Fruit fly (Drosophila melanogaster) whole organism, pupa: Measurements from ENCODE around the gene CG4613.

Source experiments
- CG10348 ChIP-seq: fragments of 200-800 bp; sonication (Bioruptor generic); IDR thresholded peaks from 2 replicates; pipeline ENCODE4 v1.3.6; 2022; ENCODE audit warnings: missing biosample characterization, missing genetic modification characterization
- CG12605 ChIP-seq: fragments of 200-800 bp; sonication (Bioruptor generic); IDR thresholded peaks from 2 replicates; pipeline ENCODE4 v1.3.6; 2022; ENCODE audit warnings: missing biosample characterization, missing genetic modification characterization
- CG13204 ChIP-seq: fragments of 200-800 bp; sonication (Bioruptor generic); optimal IDR thresholded peaks from 2 replicates; lab custom pipeline; 2018; ENCODE audit warnings: missing biosample characterization, mild to moderate bottlenecking, missing genetic modification characterization, moderate library complexity
- CG14655 ChIP-seq: fragments of 200-800 bp; sonication (Bioruptor generic); optimal IDR thresholded peaks from 3 replicates; lab custom pipeline; 2017; ENCODE audit warnings: mild to moderate bottlenecking, missing biosample characterization, missing genetic modification reagents, missing genetic modification characterization
- CG15710 ChIP-seq: fragments of 200-800 bp; sonication (Bioruptor generic); optimal IDR thresholded peaks from 2 replicates; lab custom pipeline; 2018; ENCODE audit warnings: missing biosample characterization, mild to moderate bottlenecking, missing genetic modification characterization, moderate library complexity
- CG17806 ChIP-seq: fragments of 200-800 bp; sonication (Bioruptor generic); optimal IDR thresholded peaks from 2 replicates; lab custom pipeline; 2018; ENCODE audit warnings: missing biosample characterization, mild to moderate bottlenecking, missing genetic modification characterization, moderate library complexity
- CG32121 ChIP-seq: fragments of 200-800 bp; sonication (Bioruptor generic); IDR thresholded peaks from 2 replicates; pipeline ENCODE4 v1.3.6; 2022; ENCODE audit warnings: missing biosample characterization, missing genetic modification characterization
- CG34367 ChIP-seq: fragments of 200-800 bp; sonication (Bioruptor generic); optimal IDR thresholded peaks from 2 replicates; lab custom pipeline; 2018; ENCODE audit warnings: missing biosample characterization, mild to moderate bottlenecking, missing genetic modification characterization
- CG4496 ChIP-seq: fragments of 200-800 bp; sonication (Bioruptor generic); IDR thresholded peaks from 3 replicates; pipeline ENCODE4 v1.3.6; 2022; ENCODE audit warnings: missing biosample characterization, missing genetic modification characterization
- CG8159 ChIP-seq: fragments of 200-800 bp; sonication (Bioruptor generic); optimal IDR thresholded peaks from 3 replicates; lab custom pipeline; 2018; ENCODE audit warnings: missing biosample characterization, mild to moderate bottlenecking, missing genetic modification characterization, moderate library complexity
- CG8301 ChIP-seq: fragments of 200-800 bp; sonication (Bioruptor generic); optimal IDR thresholded peaks from 2 replicates; lab custom pipeline; 2018; ENCODE audit warnings: missing biosample characterization, mild to moderate bottlenecking, missing genetic modification characterization
- CG9948 ChIP-seq: fragments of 200-800 bp; sonication (Bioruptor generic); optimal IDR thresholded peaks from 2 replicates; lab custom pipeline; 2018; ENCODE audit warnings: missing biosample characterization, mild to moderate bottlenecking, missing genetic modification characterization, moderate library complexity
- D1 ChIP-seq: fragments of 200-800 bp; sonication (Bioruptor generic); optimal IDR thresholded peaks from 2 replicates; lab custom pipeline; 2018; ENCODE audit warnings: missing biosample characterization, mild to moderate bottlenecking, missing genetic modification characterization, moderate library complexity
- EcR ChIP-seq: fragments of 200-800 bp; sonication (Bioruptor generic); optimal IDR thresholded peaks from 3 replicates; lab custom pipeline; 2019; ENCODE audit warnings: missing biosample characterization, missing genetic modification characterization, mild to moderate bottlenecking, moderate library complexity, missing genetic modification reagents
- Ets98B ChIP-seq: fragments of 200-800 bp; sonication (Bioruptor generic); IDR thresholded peaks from 2 replicates; pipeline ENCODE4 v1.3.6; 2022; ENCODE audit warnings: missing biosample characterization, missing genetic modification characterization
- Pif1A ChIP-seq: fragments of 200-800 bp; sonication (Bioruptor generic); optimal IDR thresholded peaks from 3 replicates; lab custom pipeline; 2016; ENCODE audit warnings: missing biosample characterization, missing genetic modification characterization
- Pif1B ChIP-seq: fragments of 200-800 bp; sonication (Bioruptor generic); optimal IDR thresholded peaks from 3 replicates; lab custom pipeline; 2016; ENCODE audit warnings: missing biosample characterization, missing genetic modification characterization
- Snoo ChIP-seq: fragments of 200-800 bp; sonication (Bioruptor generic); optimal IDR thresholded peaks from 3 replicates; lab custom pipeline; 2017; ENCODE audit warnings: missing biosample characterization, mild to moderate bottlenecking, missing genetic modification characterization, inconsistent platforms
- fd96Ca ChIP-seq: fragments of 200-800 bp; sonication (Bioruptor generic); IDR thresholded peaks from 3 replicates; pipeline ENCODE4 v1.3.6; 2022; ENCODE audit warnings: missing biosample characterization, missing genetic modification characterization
- gl ChIP-seq: fragments of 200-800 bp; sonication (Bioruptor generic); optimal IDR thresholded peaks from 2 replicates; lab custom pipeline; 2018; ENCODE audit warnings: missing biosample characterization, mild to moderate bottlenecking, missing genetic modification characterization
- rn ChIP-seq: fragments of 200-800 bp; sonication (Bioruptor generic); IDR thresholded peaks from 2 replicates; pipeline ENCODE4 v1.3.6; 2022; ENCODE audit warnings: missing biosample characterization, missing genetic modification characterization

Gene CG4613

dm6 chr3L:14555052-14555451 lies 33.6 kb upstream of the CG4613 start:
- TF ChIP-seq gl (tag; lab: Kevin White, UChicago) (no peak), Pif1B (GFP tag; lab: Kevin White, UChicago) (no peak), CG13204 (GFP tag; lab: Kevin White, UChicago) (peak; percentile 2), Snoo (no peak)
- TF ChIP-seq, all 21 proteins: peak for 1

dm6 chr3L:14553891-14554303 lies 32.4 kb upstream of the CG4613 start:
- TF ChIP-seq CG14655 (GFP tag; lab: Kevin White, UChicago) (no peak), CG34367 (tag; lab: Kevin White, UChicago) (no peak), D1 (no peak), CG15710 (tag; lab: Kevin White, UChicago) (no peak), CG12605 (GFP tag; lab: Robert Waterston, UW) (no peak), Pif1B (GFP tag; lab: Kevin White, UChicago) (no peak), Ets98B (no peak), Pif1A (GFP tag; lab: Kevin White, UChicago) (no peak), CG32121 (GFP tag; lab: Robert Waterston, UW) (no peak), Snoo (no peak), CG17806 (tag; lab: Kevin White, UChicago) (no peak), EcR (GFP tag; lab: Kevin White, UChicago) (no peak), CG8159 (no peak)

dm6 chr3L:14552925-14553239 lies 31.4 kb upstream of the CG4613 start:
- TF ChIP-seq EcR (GFP tag; lab: Kevin White, UChicago): peak; percentile 73
- peak; percentile 98 for TF ChIP-seq CG17806 (tag; lab: Kevin White, UChicago)
- peak; percentile 89 for TF ChIP-seq rn (GFP tag; lab: Robert Waterston, UW)
- TF ChIP-seq Pif1B (GFP tag; lab: Kevin White, UChicago): peak; percentile 96
- TF ChIP-seq fd96Ca: no peak; the same call in none of the 3 replicates
- TF ChIP-seq CG14655 (GFP tag; lab: Kevin White, UChicago): peak; percentile 97
- TF ChIP-seq CG13204 (GFP tag; lab: Kevin White, UChicago): peak; percentile 92
- TF ChIP-seq CG12605 (GFP tag; lab: Robert Waterston, UW): peak; percentile 89
- TF ChIP-seq CG8159: peak; percentile 98
- peak; percentile 97 for TF ChIP-seq CG4496
- TF ChIP-seq CG8301: peak; percentile 94
- TF ChIP-seq CG15710 (tag; lab: Kevin White, UChicago): peak; percentile 98
- TF ChIP-seq gl (tag; lab: Kevin White, UChicago): peak; percentile 97
- TF ChIP-seq CG10348 (GFP tag; lab: Robert Waterston, UW): peak; percentile 64; the same call in 1 of the 2 replicates
- peak; percentile 93 for TF ChIP-seq Ets98B
- peak; percentile 86 for TF ChIP-seq CG32121 (GFP tag; lab: Robert Waterston, UW)
- peak; percentile 83 for TF ChIP-seq D1
- TF ChIP-seq Snoo: peak; percentile 68
- peak; percentile 97 for TF ChIP-seq Pif1A (GFP tag; lab: Kevin White, UChicago)
- peak; percentile 98 for TF ChIP-seq CG34367 (tag; lab: Kevin White, UChicago)
- TF ChIP-seq CG9948 (tag; lab: Kevin White, UChicago): peak; percentile 98

- TF ChIP-seq CG10348 (GFP tag; lab: Robert Waterston, UW): no peak
- TF ChIP-seq CG4496: no peak
- TF ChIP-seq rn (GFP tag; lab: Robert Waterston, UW): no peak
- TF ChIP-seq Pif1B (GFP tag; lab: Kevin White, UChicago): no peak
- TF ChIP-seq CG8301: no peak
- TF ChIP-seq EcR (GFP tag; lab: Kevin White, UChicago): no peak
- no peak for TF ChIP-seq CG9948 (tag; lab: Kevin White, UChicago)
- TF ChIP-seq gl (tag; lab: Kevin White, UChicago): no peak
- no peak for TF ChIP-seq CG13204 (GFP tag; lab: Kevin White, UChicago)
- TF ChIP-seq CG12605 (GFP tag; lab: Robert Waterston, UW): no peak
- no peak for TF ChIP-seq fd96Ca
- no peak for TF ChIP-seq CG8159
- no peak for TF ChIP-seq CG32121 (GFP tag; lab: Robert Waterston, UW)
- no peak for TF ChIP-seq Pif1A (GFP tag; lab: Kevin White, UChicago)
- TF ChIP-seq CG14655 (GFP tag; lab: Kevin White, UChicago): no peak
- TF ChIP-seq D1: no peak
- TF ChIP-seq CG15710 (tag; lab: Kevin White, UChicago): no peak
- TF ChIP-seq CG34367 (tag; lab: Kevin White, UChicago): no peak
Measured at dm6 chr3L:14552041-14552924, 30.8 kb upstream of the CG4613 start.

dm6 chr3L:14551621-14552020 lies 30.1 kb upstream of the CG4613 start:
- TF ChIP-seq CG15710 (tag; lab: Kevin White, UChicago) (no peak), CG9948 (tag; lab: Kevin White, UChicago) (no peak), D1 (no peak), CG14655 (GFP tag; lab: Kevin White, UChicago) (no peak), CG17806 (tag; lab: Kevin White, UChicago) (no peak)

dm6 chr3L:14550839-14551415 lies 29.4 kb upstream of the CG4613 start, which contains the start of gene Gbs-70E:
Gbs-70E (minus strand) TSS chr3L:14550975.
- peak; percentile 85 for TF ChIP-seq CG12605 (GFP tag; lab: Robert Waterston, UW)
- peak; percentile 90 for TF ChIP-seq CG8301
- TF ChIP-seq CG14655 (GFP tag; lab: Kevin White, UChicago): peak; percentile 88
- TF ChIP-seq CG34367 (tag; lab: Kevin White, UChicago): peak; percentile 89
- peak; percentile 91 for TF ChIP-seq CG15710 (tag; lab: Kevin White, UChicago)
- TF ChIP-seq EcR (GFP tag; lab: Kevin White, UChicago): peak; percentile 81
- TF ChIP-seq gl (tag; lab: Kevin White, UChicago): peak; percentile 85
- TF ChIP-seq CG9948 (tag; lab: Kevin White, UChicago): peak; percentile 87
- peak; percentile 87 for TF ChIP-seq CG4496
- 0 out of 2 replicates have a peak, but pooled peaks have one; percentile 37 for TF ChIP-seq CG10348 (GFP tag; lab: Robert Waterston, UW)
- peak; percentile 94 for TF ChIP-seq Snoo
- peak; percentile 89 for TF ChIP-seq Ets98B
- TF ChIP-seq CG8159: peak; percentile 90
- peak; percentile 94 for TF ChIP-seq Pif1A (GFP tag; lab: Kevin White, UChicago)
- no peak; the same call in 1 of the 3 replicates for TF ChIP-seq fd96Ca
- peak; percentile 90 for TF ChIP-seq Pif1B (GFP tag; lab: Kevin White, UChicago)
- peak; percentile 89 for TF ChIP-seq CG17806 (tag; lab: Kevin White, UChicago)
- peak; percentile 57 for TF ChIP-seq D1
- TF ChIP-seq CG13204 (GFP tag; lab: Kevin White, UChicago): peak; percentile 82
- peak; percentile 94 for TF ChIP-seq CG32121 (GFP tag; lab: Robert Waterston, UW)
- TF ChIP-seq rn (GFP tag; lab: Robert Waterston, UW): peak; percentile 66; the same call in 1 of the 2 replicates
- TF ChIP-seq, all 21 proteins: peak for 20
